Fruit fly (Drosophila melanogaster): Measurements from ENCODE around the gene Pak3.

Gene Pak3

dm6 chr3R:16448378-16449134, 5.1 kb downstream of the Pak3 start:
- TF ChIP-seq CG3838 (GFP tag; optimal IDR thresholded peaks at IDR 0.05) (no peak), bsh (GFP tag; optimal IDR thresholded peaks at IDR 0.05) (peak; percentile 91 to 96), Sox102F (GFP tag; optimal IDR thresholded peaks at IDR 0.05) (peak; percentile 80), p53 (GFP tag; optimal IDR thresholded peaks at IDR 0.05) (no peak), Dbx (GFP tag; IDR thresholded peaks at IDR 0.05) (peak; percentile 17; the same call in 1 of the 3 replicates), E2f2 (GFP tag; IDR thresholded peaks at IDR 0.05) (no peak; the same call in 1 of the 2 replicates), danr (GFP tag; IDR thresholded peaks at IDR 0.05) (peak; percentile 52; the same call in 1 of the 2 replicates), CG4730 (GFP tag; IDR thresholded peaks at IDR 0.05) (peak; percentile 70), CG32772 (GFP tag; IDR thresholded peaks at IDR 0.05) (peak; percentile 91), Hr51 (GFP tag; optimal IDR thresholded peaks at IDR 0.05) (peak in 1 of 2 experiments; percentile 73), CG2120 (GFP tag; optimal IDR thresholded peaks at IDR 0.05) (peak; percentile 69), fu2 (GFP tag; optimal IDR thresholded peaks at IDR 0.05) (peak; percentile 20), stc (GFP tag; IDR thresholded peaks at IDR 0.05) (peak; percentile 63), CG6254 (GFP tag; optimal IDR thresholded peaks at IDR 0.05) (peak; percentile 79), Myb (GFP tag; optimal IDR thresholded peaks at IDR 0.05) (peak; percentile 21), Taf1 (GFP tag; IDR thresholded peaks at IDR 0.05) (peak; percentile 36; the same call in 1 of the 2 replicates), odd (GFP tag; optimal IDR thresholded peaks at IDR 0.05) (peak; percentile 54), CG10267 (tag; optimal IDR thresholded peaks at IDR 0.05) (peak; percentile 49), exex (tag; optimal IDR thresholded peaks at IDR 0.05) (no peak), gcm (GFP tag; optimal IDR thresholded peaks at IDR 0.05) (peak; percentile 53), jing (GFP tag; optimal IDR thresholded peaks at IDR 0.05) (peak; percentile 81), CG17385 (GFP tag; optimal IDR thresholded peaks at IDR 0.05) (peak; percentile 52), toy (GFP tag; IDR thresholded peaks at IDR 0.05) (peak; percentile 65), CrebB (tag; optimal IDR thresholded peaks at IDR 0.05) (peak; percentile 67), Trl (optimal IDR thresholded peaks at IDR 0.05) (no peak), Trl (GFP tag; optimal IDR thresholded peaks at IDR 0.05) (peak; percentile 34), B-H2 (GFP tag; optimal IDR thresholded peaks at IDR 0.05) (no peak), CG17612 (GFP tag; IDR thresholded peaks at IDR 0.05) (peak; percentile 54), CG3407 (GFP tag; optimal IDR thresholded peaks at IDR 0.05) (peak; percentile 48), C15 (GFP tag; IDR thresholded peaks at IDR 0.05) (peak; percentile 52; the same call in 1 of the 3 replicates), wdn (GFP tag; IDR thresholded peaks at IDR 0.05) (peak; percentile 79), peb (GFP tag; IDR thresholded peaks at IDR 0.05) (peak; percentile 76), Max (GFP tag; optimal IDR thresholded peaks at IDR 0.05) (no peak), CHES-1-like (GFP tag; optimal IDR thresholded peaks at IDR 0.05) (no peak), dmrt99B (tag; optimal IDR thresholded peaks at IDR 0.05) (peak; percentile 59), CG10209 (GFP tag; optimal IDR thresholded peaks at IDR 0.05) (peak; percentile 51), hb (GFP tag; IDR thresholded peaks at IDR 0.05; ENCODE audit: partially characterized antibody) (no peak), psq (GFP tag; optimal IDR thresholded peaks at IDR 0.05) (no peak), Ada2b (GFP tag; IDR thresholded peaks at IDR 0.05) (peak; percentile 81), lola (GFP tag; optimal IDR thresholded peaks at IDR 0.05) (no peak), h (optimal IDR thresholded peaks at IDR 0.05) (no peak), Med (GFP tag) (peak; percentile 95), Ssrp (tag; optimal IDR thresholded peaks at IDR 0.05) (peak; percentile 75), CG10147 (GFP tag; optimal IDR thresholded peaks at IDR 0.05) (peak; percentile 67), CG4424 (GFP tag; optimal IDR thresholded peaks at IDR 0.05) (no peak), CG12942 (GFP tag; optimal IDR thresholded peaks at IDR 0.05) (peak; percentile 66), sqz (GFP tag; optimal IDR thresholded peaks at IDR 0.05) (no peak), Rx (GFP tag; IDR thresholded peaks at IDR 0.05) (peak; percentile 86), cg (GFP tag; optimal IDR thresholded peaks at IDR 0.05) (peak; percentile 39), CG11560 (tag; IDR thresholded peaks at IDR 0.05) (no peak; the same call in 2 of the 3 replicates)
